Worm (Caenorhabditis elegans) whole organism, L2 larva: ENCODE measurements around the gene F56F10.1.

Source experiments
- R02D3.7 ChIP-seq: fragments of 150-350 bp; optimal IDR thresholded peaks from 2 replicates; lab custom pipeline; 2014; ENCODE audit warnings: missing biosample characterization, missing genetic modification characterization
- ama-1 ChIP-seq: fragments of 150-350 bp; optimal IDR thresholded peaks from 2 replicates; lab custom pipeline; 2018; ENCODE audit warnings: inconsistent platforms
- crh-2 ChIP-seq: sonication (generic microtip); optimal IDR thresholded peaks from 2 replicates; lab custom pipeline; 2017; ENCODE audit warnings: missing biosample characterization, missing genetic modification characterization
- egl-27 ChIP-seq: sonication (generic microtip); optimal IDR thresholded peaks from 3 replicates; lab custom pipeline; 2017; ENCODE audit warnings: missing biosample characterization, missing genetic modification reagents, missing genetic modification characterization
- mbf-1 ChIP-seq: sonication (generic microtip); optimal IDR thresholded peaks from 2 replicates; lab custom pipeline; 2017; ENCODE audit warnings: missing biosample characterization, missing genetic modification characterization
- nhr-237 ChIP-seq: fragments of 150-350 bp; optimal IDR thresholded peaks from 2 replicates; lab custom pipeline; 2014; ENCODE audit warnings: missing biosample characterization, missing genetic modification characterization
- snpc-4 ChIP-seq: fragments of 150-350 bp; optimal IDR thresholded peaks from 2 replicates; lab custom pipeline; 2014; ENCODE audit warnings: missing biosample characterization, missing genetic modification characterization
- unc-62 ChIP-seq: fragments of 150-350 bp; optimal IDR thresholded peaks from 2 replicates; lab custom pipeline; 2014; ENCODE audit warnings: missing biosample characterization, missing genetic modification reagents, missing genetic modification characterization
- ztf-1 ChIP-seq: fragments of 200-800 bp; sonication (Bioruptor generic); conservative IDR thresholded peaks from 2 replicates; pipeline ENCODE4 v1.3.6; 2022; ENCODE audit warnings: missing genetic modification characterization, missing compliant biosample characterization
- ztf-11 ChIP-seq: sonication (generic microtip); optimal IDR thresholded peaks from 2 replicates; lab custom pipeline; 2017; ENCODE audit warnings: missing biosample characterization, missing genetic modification characterization

DNA sequence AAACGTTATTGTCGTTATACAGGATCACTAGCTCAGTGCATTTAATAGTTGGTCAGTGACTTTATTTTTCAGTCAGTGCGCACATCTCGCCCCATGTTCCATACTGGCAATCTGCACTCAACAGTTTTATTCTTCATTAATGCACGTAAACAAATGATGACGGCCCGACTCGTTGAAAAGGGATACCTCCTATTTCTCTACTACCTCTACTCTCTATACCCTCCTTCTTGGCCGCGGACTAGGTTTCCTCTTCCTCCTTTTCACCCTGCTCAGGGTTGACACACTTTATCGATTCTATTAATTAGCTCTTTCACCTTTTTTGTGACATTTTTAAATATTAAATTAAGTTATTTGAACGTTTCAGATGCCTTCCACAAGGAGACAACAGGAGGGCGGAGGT is 43.1 kb downstream of the F56F10.1 start, which contains the start of gene sel-12:
- TF ChIP-seq ztf-1 (GFP tag; lab: Robert Waterston, UW) (no peak), crh-2 (tag; lab: Kevin White, UChicago) (no peak), nhr-237 (tag; lab: Kevin White, UChicago) (no peak), ama-1 (no peak), egl-27 (tag; lab: Kevin White, UChicago) (no peak), ztf-11 (tag; lab: Kevin White, UChicago) (no peak), R02D3.7 (tag; lab: Kevin White, UChicago) (no peak), unc-62 (GFP tag; lab: Kevin White, UChicago) (no peak), snpc-4 (tag; lab: Kevin White, UChicago) (no peak), mbf-1 (tag; lab: Kevin White, UChicago) (no peak)
